Fruit fly (Drosophila melanogaster): Measurements from ENCODE around the gene CG34448.

DNA sequence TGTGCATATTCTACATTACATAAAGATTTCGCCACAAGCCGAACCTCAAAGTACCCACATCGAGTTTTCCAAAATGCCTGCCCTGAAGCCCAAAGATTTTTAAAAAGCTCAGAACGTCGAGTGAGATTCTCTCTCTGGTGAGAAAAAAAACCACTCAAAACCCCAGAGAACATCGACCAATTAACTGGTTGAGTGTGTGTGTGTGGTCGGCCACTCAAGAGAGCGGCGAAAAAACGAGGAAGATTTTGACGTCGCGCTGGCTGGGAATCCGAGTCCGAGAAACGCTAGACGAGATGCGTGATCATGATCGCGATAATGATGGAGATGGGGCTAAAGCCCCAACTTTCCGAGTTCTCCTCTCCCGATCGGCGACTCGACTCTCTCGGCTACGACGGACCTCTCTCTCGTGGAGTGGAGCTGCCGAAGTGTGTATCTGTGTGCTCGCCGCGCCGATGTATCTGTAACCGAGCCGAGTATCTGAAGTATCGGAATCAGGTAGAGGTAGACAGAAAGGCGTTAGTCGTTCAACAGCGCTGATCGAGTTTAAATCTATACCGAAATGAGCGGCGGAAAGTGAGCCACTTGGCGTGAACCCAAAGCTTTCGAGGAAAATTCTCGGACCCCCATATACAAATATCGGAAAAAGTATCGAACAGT, 33.1 kb upstream of the CG34448 start:
- TF ChIP-seq CG8478 (optimal IDR thresholded peaks at IDR 0.05): no peak
- TF ChIP-seq CTCF (optimal IDR thresholded peaks at IDR 0.05): no peak
